Worm (Caenorhabditis elegans) whole organism, early embryonic: ENCODE results near the gene C08D8.1.

Experiments used
- B0310.2 ChIP-seq: sonication (generic microtip); optimal IDR thresholded peaks from 2 replicates; lab custom pipeline; 2016; ENCODE audit warnings: mild to moderate bottlenecking, missing genetic modification characterization, missing compliant biosample characterization
- F13C5.2 ChIP-seq: sonication (generic microtip); optimal IDR thresholded peaks from 2 replicates; lab custom pipeline; 2017; ENCODE audit warnings: mild to moderate bottlenecking, missing genetic modification characterization, inconsistent platforms, missing compliant biosample characterization
- aly-1 ChIP-seq: sonication (generic microtip); optimal IDR thresholded peaks from 2 replicates; lab custom pipeline; 2016; ENCODE audit warnings: missing genetic modification characterization, missing compliant biosample characterization
- ama-1 ChIP-seq: fragments of 150-350 bp; optimal IDR thresholded peaks from 2 replicates; lab custom pipeline; 2014
- ceh-13 ChIP-seq: fragments of 200-800 bp; sonication (Bioruptor generic); optimal IDR thresholded peaks from 2 replicates; lab custom pipeline; 2018; ENCODE audit warnings: mild to moderate bottlenecking, missing genetic modification characterization, missing compliant biosample characterization
- ceh-36 ChIP-seq: sonication (generic microtip); optimal IDR thresholded peaks from 2 replicates; lab custom pipeline; 2016; ENCODE audit warnings: missing genetic modification characterization, inconsistent platforms, missing compliant biosample characterization
- ets-7 ChIP-seq: sonication (generic microtip); optimal IDR thresholded peaks from 2 replicates; lab custom pipeline; 2016; ENCODE audit warnings: missing genotype, missing genetic modification characterization, missing compliant biosample characterization
- flt-1 ChIP-seq: fragments of 200-800 bp; sonication (Bioruptor generic); IDR thresholded peaks from 2 replicates; pipeline ENCODE4 v1.3.6; 2022; ENCODE audit warnings: missing genetic modification characterization, missing compliant biosample characterization
- hmbx-1 ChIP-seq: sonication (generic microtip); optimal IDR thresholded peaks from 2 replicates; lab custom pipeline; 2016; ENCODE audit warnings: mild to moderate bottlenecking, missing genetic modification characterization, missing compliant biosample characterization
- hmg-4 ChIP-seq: fragments of 200-800 bp; sonication (Bioruptor generic); optimal IDR thresholded peaks from 2 replicates; lab custom pipeline; 2018; ENCODE audit warnings: mild to moderate bottlenecking, missing genetic modification characterization, missing compliant biosample characterization
- hnd-1 ChIP-seq: sonication (generic microtip); optimal IDR thresholded peaks from 2 replicates; lab custom pipeline; 2016; ENCODE audit warnings: missing genetic modification characterization, missing compliant biosample characterization
- pes-1 ChIP-seq: fragments of 200-800 bp; sonication (Bioruptor generic); IDR thresholded peaks from 2 replicates; pipeline ENCODE4 v1.3.6; 2022; ENCODE audit warnings: missing genetic modification reagents, missing genetic modification characterization, missing compliant biosample characterization
- scrt-1 ChIP-seq: fragments of 200-800 bp; sonication (Bioruptor generic); IDR thresholded peaks from 2 replicates; pipeline ENCODE4 v1.3.6; 2022; ENCODE audit warnings: missing genetic modification characterization, missing compliant biosample characterization
- sea-1 ChIP-seq: fragments of 200-800 bp; sonication (Bioruptor generic); conservative IDR thresholded peaks from 2 replicates; pipeline ENCODE4 v1.3.6; 2022; ENCODE audit warnings: missing genetic modification characterization, missing compliant biosample characterization
- tbx-11 ChIP-seq: fragments of 200-800 bp; sonication (Bioruptor generic); IDR thresholded peaks from 2 replicates; pipeline ENCODE4 v1.3.6; 2022; ENCODE audit warnings: missing genetic modification characterization, missing compliant biosample characterization
- tbx-37 ChIP-seq: fragments of 200-800 bp; sonication (Bioruptor generic); conservative IDR thresholded peaks from 2 replicates; pipeline ENCODE4 v1.3.6; 2022; ENCODE audit warnings: missing genetic modification reagents, missing genetic modification characterization, missing compliant biosample characterization
- tra-4 ChIP-seq: sonication (generic microtip); optimal IDR thresholded peaks from 2 replicates; lab custom pipeline; 2017; ENCODE audit warnings: missing genetic modification characterization, missing compliant biosample characterization

The C08D8.1 gene

DNA sequence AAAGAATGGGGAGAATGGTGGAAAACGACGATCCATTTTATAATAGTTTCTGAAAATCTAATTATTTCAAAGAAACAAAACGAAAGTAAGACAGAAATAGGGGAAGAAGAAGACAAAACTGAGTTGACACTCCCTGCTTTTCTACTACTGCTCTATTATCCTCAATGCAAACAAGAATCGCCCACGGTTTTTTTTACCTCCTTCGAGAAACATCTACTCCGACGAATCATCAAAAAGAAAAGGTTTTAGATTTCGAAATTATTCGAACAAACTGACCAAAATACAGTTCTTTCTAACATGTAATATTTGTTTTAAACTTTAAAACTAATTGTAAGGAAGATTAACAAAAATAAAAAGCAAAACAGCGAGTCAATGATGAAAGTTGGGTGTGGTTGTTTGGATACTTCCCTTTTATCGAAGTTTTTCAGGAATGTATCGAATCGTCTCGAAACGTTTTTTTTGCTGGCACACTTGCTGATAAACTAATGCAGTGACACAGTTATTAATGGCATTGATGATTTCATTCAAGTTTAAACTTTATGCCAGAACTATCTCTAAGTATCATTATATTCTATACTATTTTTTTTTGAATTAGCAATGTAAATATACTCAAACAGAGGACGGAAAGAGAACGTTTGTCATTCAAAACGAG lies 40.4 kb downstream of the C08D8.1 start, which contains the start of gene hsp-17:
hsp-17 (minus strand) TSS at position 51 of the 652 bp plus-strand sequence.
- TF ChIP-seq tbx-11 (GFP tag; lab: Robert Waterston, UW) (no peak), hmg-4 (GFP tag; lab: Kevin White, UChicago) (no peak), hnd-1 (tag; lab: Kevin White, UChicago) (no peak), F13C5.2 (tag; lab: Kevin White, UChicago) (no peak), hmbx-1 (tag; lab: Kevin White, UChicago) (no peak), ets-7 (tag; lab: Kevin White, UChicago) (no peak), pes-1 (GFP tag; lab: Robert Waterston, UW) (no peak), tra-4 (tag; lab: Kevin White, UChicago) (no peak), ama-1 (lab: Kevin White, UChicago) (no peak), tbx-37 (GFP tag; lab: Robert Waterston, UW) (no peak), ceh-13 (GFP tag; lab: Kevin White, UChicago) (no peak), flt-1 (GFP tag; lab: Robert Waterston, UW) (no peak), B0310.2 (no peak), ceh-36 (tag; lab: Kevin White, UChicago) (no peak), sea-1 (no peak), scrt-1 (GFP tag; lab: Robert Waterston, UW) (no peak), aly-1 (tag; lab: Kevin White, UChicago) (no peak)

DNA sequence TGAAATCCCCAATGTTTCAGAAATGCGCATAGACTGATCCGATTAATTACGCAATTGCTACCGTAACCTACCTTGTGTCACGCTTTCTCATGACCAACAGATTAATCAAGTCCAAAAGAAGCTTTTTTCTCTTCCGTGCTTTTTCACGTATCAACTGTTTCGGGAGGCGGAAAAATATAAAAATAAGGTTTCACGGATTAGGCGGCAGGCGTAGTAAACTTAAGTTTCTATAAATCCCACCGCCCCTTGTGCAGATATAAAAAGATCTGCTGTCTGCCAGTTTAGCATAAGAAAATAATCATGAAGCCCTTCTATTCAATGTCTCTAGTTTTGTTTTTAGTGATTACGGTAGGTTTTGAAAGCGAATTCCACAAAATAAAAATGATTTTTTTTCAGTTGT lies 41.5 kb downstream of the C08D8.1 start, which contains the start of gene gcy-7:
gcy-7 (plus strand) TSS at position 301 of the 400 bp plus-strand sequence.
- TF ChIP-seq ets-7 (tag; lab: Kevin White, UChicago), result no peak
- TF ChIP-seq scrt-1 (GFP tag; lab: Robert Waterston, UW), result no peak
- no peak for TF ChIP-seq hnd-1 (tag; lab: Kevin White, UChicago)
- no peak for TF ChIP-seq hmg-4 (GFP tag; lab: Kevin White, UChicago)
- no peak for TF ChIP-seq pes-1 (GFP tag; lab: Robert Waterston, UW)
- no peak for TF ChIP-seq ceh-36 (tag; lab: Kevin White, UChicago)
- no peak for TF ChIP-seq sea-1

ce11 chrV:8389307-8389706 lies 43.7 kb downstream of the C08D8.1 start:
- TF ChIP-seq aly-1 (tag; lab: Kevin White, UChicago) (no peak), B0310.2 (no peak), sea-1 (no peak), tra-4 (tag; lab: Kevin White, UChicago) (no peak), hnd-1 (tag; lab: Kevin White, UChicago) (no peak)

DNA sequence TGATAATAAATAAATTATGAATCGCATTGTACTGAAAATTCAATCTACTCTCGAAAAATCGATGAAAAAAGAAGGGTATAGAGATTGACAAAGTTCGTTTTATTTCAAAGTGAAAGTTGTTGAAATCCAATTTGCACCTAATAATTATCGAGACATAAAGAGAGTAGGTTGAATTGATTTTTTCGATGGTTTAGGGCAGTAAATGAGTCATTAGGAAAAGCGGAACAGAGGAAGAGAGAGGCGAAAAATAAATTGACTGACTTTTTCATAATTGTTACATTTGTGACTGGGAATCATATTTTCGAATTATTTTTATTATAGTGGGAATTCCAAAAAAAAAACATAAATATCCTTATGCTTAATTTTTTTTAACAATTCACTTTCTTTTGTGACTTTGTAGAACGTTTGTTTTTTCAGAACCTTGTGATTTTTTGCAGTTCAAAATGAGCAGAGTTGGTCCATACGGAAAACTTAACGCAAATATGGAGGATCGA lies 48.8 kb downstream of the C08D8.1 start, which contains the start of the genes pho-6 and F52E1.3:
pho-6 (minus strand) TSS at position 101 of the 494 bp plus-strand sequence.
F52E1.3 (plus strand) TSS at position 444 of the 494 bp plus-strand sequence.
- no peak for TF ChIP-seq ceh-36 (tag; lab: Kevin White, UChicago)
- TF ChIP-seq scrt-1 (GFP tag; lab: Robert Waterston, UW), result no peak
- no peak for TF ChIP-seq F13C5.2 (tag; lab: Kevin White, UChicago)
- TF ChIP-seq hmbx-1 (tag; lab: Kevin White, UChicago), result no peak
- TF ChIP-seq ama-1 (lab: Kevin White, UChicago), result no peak
- no peak for TF ChIP-seq tbx-11 (GFP tag; lab: Robert Waterston, UW)
- no peak for TF ChIP-seq B0310.2
- TF ChIP-seq ceh-13 (GFP tag; lab: Kevin White, UChicago), result no peak
- TF ChIP-seq tra-4 (tag; lab: Kevin White, UChicago), result no peak
- no peak for TF ChIP-seq flt-1 (GFP tag; lab: Robert Waterston, UW)
